Fruit fly (Drosophila melanogaster): ENCODE results near the gene sowah.
A peak's percentile ranks its signal among the peaks of the same experiment; 100 is the strongest.

The sowah gene

dm6 chr3L:12490418-12491035 lies 81.8 kb downstream of the sowah start, which contains the start of gene CG10660:
TSS of gene CG10660 (minus strand) at chr3L:12490676.
- TF ChIP-seq Nf-YB (GFP tag; optimal IDR thresholded peaks at IDR 0.05) (peak; percentile 73), ken (GFP tag; IDR thresholded peaks at IDR 0.05) (peak; percentile 86), CG14014 (GFP tag; IDR thresholded peaks at IDR 0.05) (peak; percentile 84), CG2678 (tag; optimal IDR thresholded peaks at IDR 0.05) (peak; percentile 86), CG43689 (GFP tag; IDR thresholded peaks at IDR 0.05) (0 out of 2 replicates have a peak, but pooled peaks have one; percentile 18), BtbVII (GFP tag; optimal IDR thresholded peaks at IDR 0.05) (peak; percentile 64), z (GFP tag; IDR thresholded peaks at IDR 0.05) (peak; percentile 73), Drgx (GFP tag; IDR thresholded peaks at IDR 0.05) (peak; percentile 95), ac (GFP tag; optimal IDR thresholded peaks at IDR 0.05) (peak; percentile 34), sug (tag; optimal IDR thresholded peaks at IDR 0.05) (peak; percentile 67), Chrac-16 (GFP tag; optimal IDR thresholded peaks at IDR 0.05) (peak; percentile 74), CG12219 (GFP tag; optimal IDR thresholded peaks at IDR 0.05) (peak; percentile 90), CG9817 (tag; optimal IDR thresholded peaks at IDR 0.05) (peak; percentile 74), Hmr (GFP tag; optimal IDR thresholded peaks at IDR 0.05) (peak; percentile 89), CG17802 (tag; optimal IDR thresholded peaks at IDR 0.05) (peak; percentile 65), Dip3 (GFP tag; optimal IDR thresholded peaks at IDR 0.05) (peak; percentile 69), zfh2 (GFP tag; optimal IDR thresholded peaks at IDR 0.05) (peak; percentile 55), CG30403 (GFP tag; optimal IDR thresholded peaks at IDR 0.05) (peak; percentile 88), bowl (GFP tag; IDR thresholded peaks at IDR 0.05) (peak; percentile 66; the same call in 1 of the 2 replicates), CG6654 (GFP tag; optimal IDR thresholded peaks at IDR 0.05) (peak; percentile 78), CG32767 (GFP tag; IDR thresholded peaks at IDR 0.05) (peak; percentile 85), CG6254 (GFP tag; optimal IDR thresholded peaks at IDR 0.05) (peak; percentile 89), exex (tag; optimal IDR thresholded peaks at IDR 0.05) (peak; percentile 22), D19B (GFP tag; optimal IDR thresholded peaks at IDR 0.05) (peak; percentile 61), ewg (GFP tag; optimal IDR thresholded peaks at IDR 0.05) (peak; percentile 79), run (tag; optimal IDR thresholded peaks at IDR 0.05) (peak; percentile 89), ATbp (GFP tag; optimal IDR thresholded peaks at IDR 0.05) (peak; percentile 95), twi (tag; optimal IDR thresholded peaks at IDR 0.05) (peak; percentile 68), CG31365 (tag; optimal IDR thresholded peaks at IDR 0.05) (peak; percentile 64), CG6689 (GFP tag; IDR thresholded peaks at IDR 0.05) (peak; percentile 82), Ada2b (GFP tag; IDR thresholded peaks at IDR 0.05) (peak; percentile 88), CG34376 (GFP tag; optimal IDR thresholded peaks at IDR 0.05) (peak; percentile 22), dimm (GFP tag; IDR thresholded peaks at IDR 0.05) (peak; percentile 69), CG4360 (GFP tag; IDR thresholded peaks at IDR 0.05) (0 out of 2 replicates have a peak, but pooled peaks have one; percentile 42), lov (optimal IDR thresholded peaks at IDR 0.05) (no peak), lov (GFP tag; IDR thresholded peaks at IDR 0.05) (peak; percentile 76; the same call in 1 of the 3 replicates), aop (GFP tag; IDR thresholded peaks at IDR 0.05) (0 out of 2 replicates have a peak, but pooled peaks have one; percentile 39), jigr1 (GFP tag; IDR thresholded peaks at IDR 0.05) (peak; percentile 50; the same call in 1 of the 3 replicates), lbe (GFP tag; optimal IDR thresholded peaks at IDR 0.05) (peak; percentile 80), CG2120 (GFP tag; optimal IDR thresholded peaks at IDR 0.05) (peak; percentile 85), Pdp1 (GFP tag; optimal IDR thresholded peaks at IDR 0.05) (peak; percentile 67 to 76), Dfd (GFP tag; optimal IDR thresholded peaks at IDR 0.05) (no peak), Lim3 (GFP tag; IDR thresholded peaks at IDR 0.05) (0 out of 2 replicates have a peak, but pooled peaks have one; percentile 11), HmgZ (tag; optimal IDR thresholded peaks at IDR 0.05) (peak; percentile 86), sisA (GFP tag; IDR thresholded peaks at IDR 0.05) (peak; percentile 87), CG17385 (GFP tag; optimal IDR thresholded peaks at IDR 0.05) (peak; percentile 88), oc (tag; optimal IDR thresholded peaks at IDR 0.05) (peak; percentile 92), CG1024 (GFP tag; IDR thresholded peaks at IDR 0.05) (peak; percentile 86), CG6765 (GFP tag; optimal IDR thresholded peaks at IDR 0.05) (peak; percentile 36), dysf (GFP tag; IDR thresholded peaks at IDR 0.05) (peak; percentile 89)
